Worm (Caenorhabditis elegans) whole organism, L4 larva: ENCODE measurements around the gene afmd-1.
"Not testable (repeated sequence)": the region's sequence is repeated elsewhere in the genome, so short reads cannot be mapped to it uniquely, and the experiment has no call there.

Source experiments
- F49E8.2 ChIP-seq: sonication (generic microtip); optimal IDR thresholded peaks from 2 replicates; lab custom pipeline; 2016; ENCODE audit warnings: missing compliant biosample characterization, mild to moderate bottlenecking, missing genetic modification characterization, borderline replicate concordance
- T20F7.1 ChIP-seq: fragments of 200-800 bp; sonication (Bioruptor generic); optimal IDR thresholded peaks from 2 replicates; lab custom pipeline; 2018; ENCODE audit warnings: mild to moderate bottlenecking, missing genetic modification characterization, missing compliant biosample characterization
- T26A8.4 ChIP-seq: fragments of 200-800 bp; sonication (Bioruptor generic); IDR thresholded peaks from 2 replicates; pipeline ENCODE4 v1.3.6; 2022; ENCODE audit warnings: missing genetic modification characterization, missing compliant biosample characterization
- Y5F2A.4 ChIP-seq: fragments of 200-800 bp; sonication (Bioruptor generic); optimal IDR thresholded peaks from 2 replicates; lab custom pipeline; 2018; ENCODE audit warnings: mild to moderate bottlenecking, missing genetic modification characterization, missing compliant biosample characterization
- Y75B8A.6 ChIP-seq: fragments of 200-800 bp; sonication (Bioruptor generic); IDR thresholded peaks from 2 replicates; pipeline ENCODE4 v1.3.6; 2022; ENCODE audit warnings: missing genetic modification reagents, missing genetic modification characterization, missing compliant biosample characterization
- ZK337.2 ChIP-seq: fragments of 200-800 bp; sonication (Bioruptor generic); IDR thresholded peaks from 2 replicates; pipeline ENCODE4 v1.3.6; 2022; ENCODE audit warnings: missing genetic modification reagents, missing genetic modification characterization, missing compliant biosample characterization
- aha-1 ChIP-seq: fragments of 150-350 bp; peaks from one replicate; lab custom pipeline; 2014; ENCODE audit warnings: missing biosample characterization, missing genetic modification characterization
- aly-2 ChIP-seq: sonication (generic microtip); optimal IDR thresholded peaks from 2 replicates; lab custom pipeline; 2018; ENCODE audit warnings: missing biosample characterization, missing genetic modification characterization
- ama-1 ChIP-seq: fragments of 150-350 bp; optimal IDR thresholded peaks from 2 replicates; lab custom pipeline; 2014; ENCODE audit warnings: inconsistent platforms, mixed read lengths
- attf-4 ChIP-seq: sonication (generic microtip); optimal IDR thresholded peaks from 3 replicates; lab custom pipeline; 2017; ENCODE audit warnings: missing biosample characterization, missing genetic modification characterization
- ceh-28 ChIP-seq: fragments of 150-350 bp; optimal IDR thresholded peaks from 2 replicates; lab custom pipeline; 2014; ENCODE audit warnings: missing biosample characterization, missing genetic modification reagents, missing genetic modification characterization
- ceh-44 ChIP-seq: fragments of 200-800 bp; sonication (Bioruptor generic); IDR thresholded peaks from 2 replicates; pipeline ENCODE4 v1.3.6; 2022; ENCODE audit warnings: missing genetic modification reagents, missing genetic modification characterization, missing compliant biosample characterization
- ces-1 ChIP-seq: fragments of 150-350 bp; sonication (generic microtip); optimal IDR thresholded peaks from 4 replicates; lab custom pipeline; 2014; ENCODE audit warnings: missing biosample characterization, missing genetic modification reagents, missing genetic modification characterization
- daf-12 ChIP-seq: fragments of 150-350 bp; optimal IDR thresholded peaks from 2 replicates; lab custom pipeline; 2014; ENCODE audit warnings: missing biosample characterization, missing genetic modification reagents, missing genetic modification characterization
- daf-16 ChIP-seq, 3 experiments: sonication (generic microtip); optimal IDR thresholded peaks; 2 replicates each; lab custom pipeline; 2016 to 2017; ENCODE audit warnings: missing genetic modification characterization in 3 of 3, missing genetic modification reagents in 3 of 3, mild to moderate bottlenecking in 2 of 3, missing compliant biosample characterization in 2 of 3, missing biosample characterization in 1 of 3, moderate library complexity in 1 of 3
- dmd-6 ChIP-seq: fragments of 200-800 bp; sonication (Bioruptor generic); IDR thresholded peaks from 2 replicates; pipeline ENCODE4 v1.3.6; 2022; ENCODE audit warnings: missing genetic modification reagents, missing genetic modification characterization, missing compliant biosample characterization
- dmd-8 ChIP-seq: fragments of 200-800 bp; sonication (Bioruptor generic); IDR thresholded peaks from 2 replicates; pipeline ENCODE4 v1.3.6; 2022; ENCODE audit warnings: missing genetic modification characterization, missing compliant biosample characterization
- egl-43 ChIP-seq: fragments of 200-800 bp; sonication (Bioruptor generic); IDR thresholded peaks from 2 replicates; pipeline ENCODE4 v1.3.6; 2022; ENCODE audit warnings: missing genetic modification reagents, missing genetic modification characterization, missing compliant biosample characterization
- fos-1 ChIP-seq: fragments of 150-350 bp; optimal IDR thresholded peaks from 2 replicates; lab custom pipeline; 2014; ENCODE audit warnings: missing biosample characterization, missing genetic modification characterization
- gei-8 ChIP-seq: fragments of 200-800 bp; sonication (Bioruptor generic); optimal IDR thresholded peaks from 2 replicates; lab custom pipeline; 2018; ENCODE audit warnings: mild to moderate bottlenecking, missing genetic modification characterization, missing compliant biosample characterization
- lin-1 ChIP-seq: fragments of 200-800 bp; sonication (Bioruptor generic); IDR thresholded peaks from 2 replicates; pipeline ENCODE4 v1.3.6; 2022; ENCODE audit warnings: missing genetic modification reagents, missing genetic modification characterization, missing compliant biosample characterization
- lin-39 ChIP-seq: fragments of 150-350 bp; optimal IDR thresholded peaks from 2 replicates; lab custom pipeline; 2014; ENCODE audit warnings: missing biosample characterization, missing genetic modification reagents, missing genetic modification characterization
- lir-3 ChIP-seq: sonication (generic microtip); optimal IDR thresholded peaks from 2 replicates; lab custom pipeline; 2016; ENCODE audit warnings: mild to moderate bottlenecking, missing genetic modification characterization, missing compliant biosample characterization
- lsy-2 ChIP-seq, 2 experiments: fragments of 150-350 bp in 1 of 2; sonication (generic microtip) in 1 of 2; optimal IDR thresholded peaks; 2 replicates each; lab custom pipeline; 2014 to 2017; ENCODE audit warnings: missing biosample characterization in 2 of 2, missing genetic modification characterization in 2 of 2
- mdl-1 ChIP-seq, 2 experiments: fragments of 150-350 bp in 1 of 2; sonication (generic microtip) in 1 of 2; optimal IDR thresholded peaks; 2 replicates each; lab custom pipeline; 2014 to 2017; ENCODE audit warnings: missing biosample characterization in 2 of 2, missing genetic modification characterization in 2 of 2
- mes-2 ChIP-seq: sonication (generic microtip); optimal IDR thresholded peaks from 2 replicates; lab custom pipeline; 2016; ENCODE audit warnings: missing genotype, mild to moderate bottlenecking, missing genetic modification characterization, missing compliant biosample characterization; ENCODE audit not compliant: poor library complexity, severe bottlenecking
- rbr-2 ChIP-seq: sonication (generic microtip); optimal IDR thresholded peaks from 2 replicates; lab custom pipeline; 2016; ENCODE audit warnings: missing genotype, missing genetic modification characterization, missing compliant biosample characterization
- set-16 ChIP-seq: fragments of 200-800 bp; sonication (Bioruptor generic); IDR thresholded peaks from 2 replicates; pipeline ENCODE4 v1.3.6; 2022; ENCODE audit warnings: missing genetic modification reagents, missing genetic modification characterization, missing compliant biosample characterization
- spr-1 ChIP-seq: sonication (generic microtip); optimal IDR thresholded peaks from 2 replicates; lab custom pipeline; 2016; ENCODE audit warnings: mild to moderate bottlenecking, missing genetic modification characterization, missing compliant biosample characterization
- tag-97 ChIP-seq: fragments of 200-800 bp; sonication (Bioruptor generic); IDR thresholded peaks from 2 replicates; pipeline ENCODE4 v1.3.6; 2022; ENCODE audit warnings: missing genetic modification characterization, missing compliant biosample characterization
- tra-1 ChIP-seq: fragments of 200-800 bp; sonication (Bioruptor generic); IDR thresholded peaks from 2 replicates; pipeline ENCODE4 v1.3.6; 2022; ENCODE audit warnings: missing genetic modification reagents, missing genetic modification characterization, missing compliant biosample characterization
- unc-39 ChIP-seq: sonication (generic microtip); optimal IDR thresholded peaks from 2 replicates; lab custom pipeline; 2017; ENCODE audit warnings: missing biosample characterization, missing genetic modification characterization
- zag-1 ChIP-seq: fragments of 150-350 bp; optimal IDR thresholded peaks from 2 replicates; lab custom pipeline; 2014; ENCODE audit warnings: missing biosample characterization, missing genetic modification characterization
- zfp-3 ChIP-seq: fragments of 200-800 bp; sonication (Bioruptor generic); conservative IDR thresholded peaks from 2 replicates; pipeline ENCODE4 v1.3.6; 2022; ENCODE audit warnings: missing genetic modification reagents, missing genetic modification characterization, missing compliant biosample characterization
- ztf-7 ChIP-seq: fragments of 150-350 bp; optimal IDR thresholded peaks from 2 replicates; lab custom pipeline; 2014; ENCODE audit warnings: missing biosample characterization, missing genetic modification characterization

Gene afmd-1

DNA sequence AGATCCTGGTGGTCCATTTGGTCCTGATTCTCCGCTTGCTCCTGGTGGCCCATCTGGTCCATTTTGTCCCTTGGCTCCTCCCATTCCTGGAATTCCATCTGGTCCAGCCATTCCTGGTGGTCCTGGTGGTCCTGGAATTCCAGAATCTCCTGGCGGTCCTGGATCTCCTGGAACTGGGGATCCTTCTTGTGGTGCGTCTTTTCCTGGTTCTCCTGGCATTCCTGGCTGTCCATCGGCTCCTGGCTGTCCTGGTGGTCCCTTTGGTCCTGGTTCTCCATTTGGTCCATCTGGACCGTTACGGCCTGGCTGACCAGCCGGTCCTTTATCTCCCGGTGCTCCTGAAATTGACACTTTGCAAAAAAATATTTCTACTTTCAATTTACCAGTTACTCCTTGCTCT lies 1.6 kb downstream of the afmd-1 start:
- TF ChIP-seq set-16 (GFP tag; lab: Robert Waterston, UW) (peak; percentile 85), dmd-8 (GFP tag; lab: Robert Waterston, UW) (no peak), aha-1 (tag; lab: Kevin White, UChicago) (peak; percentile 41), egl-43 (GFP tag; lab: Robert Waterston, UW) (0 out of 2 replicates have a peak, but pooled peaks have one; percentile 18)

DNA sequence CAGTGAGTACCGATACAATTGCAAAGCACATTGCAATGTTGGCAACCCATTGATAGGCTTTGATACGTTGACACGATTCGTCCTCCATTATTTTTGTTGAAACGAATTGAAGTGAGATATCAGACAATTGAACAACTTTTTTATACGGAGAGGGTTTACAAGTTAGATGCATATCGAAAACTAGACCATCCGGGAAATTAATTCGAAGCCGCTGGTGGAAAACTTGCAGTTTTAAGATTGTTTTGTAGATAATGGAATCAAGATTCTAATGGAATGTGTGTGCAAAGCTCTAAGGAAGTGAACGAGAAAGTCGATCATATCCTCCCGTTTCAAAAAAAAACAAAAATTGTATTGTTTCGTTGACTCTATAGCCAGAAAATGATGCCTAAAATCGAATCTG lies 2.5 kb downstream of the afmd-1 start, which contains the start of gene col-114:
col-114 (minus strand) TSS at position 101 of the 400 bp plus-strand sequence.
- no peak for TF ChIP-seq unc-39 (tag; lab: Kevin White, UChicago)
- TF ChIP-seq zag-1 (tag; lab: Kevin White, UChicago) = no peak
- no peak for TF ChIP-seq aly-2 (tag; lab: Kevin White, UChicago)
- no peak for TF ChIP-seq lir-3 (tag; lab: Kevin White, UChicago)
- no peak for TF ChIP-seq ztf-7 (tag; lab: Kevin White, UChicago)
- TF ChIP-seq tag-97 (GFP tag; lab: Robert Waterston, UW) = no peak
- TF ChIP-seq T26A8.4 (GFP tag; lab: Robert Waterston, UW) = no peak
- TF ChIP-seq Y75B8A.6 (GFP tag; lab: Robert Waterston, UW) = no peak
- no peak for TF ChIP-seq F49E8.2 (tag; lab: Kevin White, UChicago)
- no peak for TF ChIP-seq lin-1 (GFP tag; lab: Robert Waterston, UW)
- no peak for TF ChIP-seq ceh-28 (tag; lab: Kevin White, UChicago)
- TF ChIP-seq lsy-2 (tag; optimal IDR thresholded peaks at IDR 0.05; lab: Kevin White, UChicago) = no peak
- TF ChIP-seq lin-39 = no peak
- no peak for TF ChIP-seq dmd-8 (GFP tag; lab: Robert Waterston, UW)
- TF ChIP-seq daf-12 (tag; lab: Kevin White, UChicago) = no peak
- no peak for TF ChIP-seq ceh-44 (GFP tag; lab: Robert Waterston, UW)
- TF ChIP-seq ama-1 (lab: Kevin White, UChicago) = no peak
- TF ChIP-seq spr-1 (tag; lab: Kevin White, UChicago) = no peak

DNA sequence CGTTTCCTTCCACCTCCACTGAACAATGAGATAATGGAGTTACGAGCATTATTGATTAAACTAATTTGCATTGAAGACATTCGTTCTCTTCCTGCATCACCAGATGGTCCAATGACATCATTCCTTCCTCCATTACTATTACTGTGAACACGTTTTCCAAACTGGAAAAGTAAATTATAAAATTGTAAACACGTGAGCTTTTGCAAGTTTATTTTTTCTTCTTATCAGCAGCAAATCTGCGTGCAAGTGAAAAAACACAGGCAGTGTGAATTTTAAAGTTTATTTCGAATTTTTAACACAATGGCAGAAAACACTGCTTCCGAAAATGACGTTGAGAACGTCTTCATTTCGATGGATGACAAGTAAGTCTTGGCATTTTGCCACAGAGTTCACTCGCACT lies 3.2 kb downstream of the afmd-1 start, which contains the start of gene D2024.1:
D2024.1 (plus strand) TSS at position 301 of the 400 bp plus-strand sequence.
- not testable (repeated sequence) for TF ChIP-seq daf-16 (GFP tag; optimal IDR thresholded peaks at IDR 0.05; lab: Kevin White, UChicago); daf-16 (tag; optimal IDR thresholded peaks at IDR 0.05; lab: Kevin White, UChicago); aha-1 (tag; lab: Kevin White, UChicago); tra-1 (GFP tag; lab: Robert Waterston, UW)

DNA sequence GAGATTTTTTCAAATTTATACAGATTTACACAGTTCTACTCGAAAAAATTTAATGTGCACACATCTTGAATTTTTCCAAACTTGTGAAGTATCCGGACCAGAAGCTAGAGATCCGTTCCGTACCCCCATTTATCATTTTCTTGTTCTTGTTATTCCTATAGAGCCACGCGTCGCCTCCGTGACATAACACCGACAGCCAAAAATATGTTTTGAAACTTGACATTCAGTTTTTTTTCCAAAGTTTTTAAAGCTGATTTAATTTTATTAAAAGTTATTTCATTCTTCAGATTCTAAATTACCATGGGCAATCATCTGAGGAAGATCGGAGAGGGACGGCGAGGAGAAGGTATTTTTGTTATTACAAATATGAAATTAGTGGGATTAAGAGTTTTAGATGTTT lies 6.1 kb downstream of the afmd-1 start, which contains the start of gene D2024.18:
D2024.18 (plus strand) TSS at position 301 of the 400 bp plus-strand sequence.
- TF ChIP-seq attf-4 (tag; lab: Kevin White, UChicago) (no peak), gei-8 (no peak), rbr-2 (tag; lab: Kevin White, UChicago) (no peak), aly-2 (tag; lab: Kevin White, UChicago) (no peak), ZK337.2 (GFP tag; lab: Robert Waterston, UW) (no peak), Y5F2A.4 (no peak), zfp-3 (no peak), mdl-1 (tag; optimal IDR thresholded peaks at IDR 0.05; lab: Kevin White, UChicago) (no peak), dmd-6 (GFP tag; lab: Robert Waterston, UW) (no peak), fos-1 (no peak), T20F7.1 (GFP tag; lab: Kevin White, UChicago) (no peak)

DNA sequence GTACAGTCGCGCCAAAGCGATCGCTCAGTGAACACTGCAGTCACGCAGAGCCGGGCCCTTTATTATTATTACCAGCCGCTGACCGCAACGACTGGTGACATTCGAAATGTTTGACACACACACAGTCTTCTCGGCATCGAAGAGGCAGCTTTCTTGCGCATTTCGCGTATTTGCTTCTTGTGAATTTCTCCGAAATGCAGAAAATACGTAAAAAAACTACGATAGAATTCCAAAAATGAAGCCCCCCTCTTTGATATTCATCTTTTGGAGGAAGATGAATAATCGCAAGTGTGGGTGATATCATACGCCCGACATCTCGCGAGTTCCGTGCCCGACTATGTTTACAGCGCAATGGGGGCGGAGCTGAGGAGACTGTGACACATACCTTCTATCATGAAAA lies 9.2 kb downstream of the afmd-1 start:
- peak; percentile 1 for TF ChIP-seq mes-2 (tag; lab: Kevin White, UChicago)
- peak; percentile 15 for TF ChIP-seq F49E8.2 (tag; lab: Kevin White, UChicago)
- TF ChIP-seq ces-1 = no peak
